Fruit fly (Drosophila melanogaster) whole organism, pupa: ENCODE results near the gene CG1136.

Experiments
- CG10348 ChIP-seq: fragments of 200-800 bp; sonication (Bioruptor generic); IDR thresholded peaks from 2 replicates; pipeline ENCODE4 v1.3.6; 2022; ENCODE audit warnings: missing biosample characterization, missing genetic modification characterization
- CG12605 ChIP-seq: fragments of 200-800 bp; sonication (Bioruptor generic); IDR thresholded peaks from 2 replicates; pipeline ENCODE4 v1.3.6; 2022; ENCODE audit warnings: missing biosample characterization, missing genetic modification characterization
- CG13204 ChIP-seq: fragments of 200-800 bp; sonication (Bioruptor generic); optimal IDR thresholded peaks from 2 replicates; lab custom pipeline; 2018; ENCODE audit warnings: missing biosample characterization, mild to moderate bottlenecking, missing genetic modification characterization, moderate library complexity
- CG14655 ChIP-seq: fragments of 200-800 bp; sonication (Bioruptor generic); optimal IDR thresholded peaks from 3 replicates; lab custom pipeline; 2017; ENCODE audit warnings: mild to moderate bottlenecking, missing biosample characterization, missing genetic modification reagents, missing genetic modification characterization
- CG15710 ChIP-seq: fragments of 200-800 bp; sonication (Bioruptor generic); optimal IDR thresholded peaks from 2 replicates; lab custom pipeline; 2018; ENCODE audit warnings: missing biosample characterization, mild to moderate bottlenecking, missing genetic modification characterization, moderate library complexity
- CG17806 ChIP-seq: fragments of 200-800 bp; sonication (Bioruptor generic); optimal IDR thresholded peaks from 2 replicates; lab custom pipeline; 2018; ENCODE audit warnings: missing biosample characterization, mild to moderate bottlenecking, missing genetic modification characterization, moderate library complexity
- CG32121 ChIP-seq: fragments of 200-800 bp; sonication (Bioruptor generic); IDR thresholded peaks from 2 replicates; pipeline ENCODE4 v1.3.6; 2022; ENCODE audit warnings: missing biosample characterization, missing genetic modification characterization
- CG34367 ChIP-seq: fragments of 200-800 bp; sonication (Bioruptor generic); optimal IDR thresholded peaks from 2 replicates; lab custom pipeline; 2018; ENCODE audit warnings: missing biosample characterization, mild to moderate bottlenecking, missing genetic modification characterization
- CG4496 ChIP-seq: fragments of 200-800 bp; sonication (Bioruptor generic); IDR thresholded peaks from 3 replicates; pipeline ENCODE4 v1.3.6; 2022; ENCODE audit warnings: missing biosample characterization, missing genetic modification characterization
- CG8159 ChIP-seq: fragments of 200-800 bp; sonication (Bioruptor generic); optimal IDR thresholded peaks from 3 replicates; lab custom pipeline; 2018; ENCODE audit warnings: missing biosample characterization, mild to moderate bottlenecking, missing genetic modification characterization, moderate library complexity
- CG8301 ChIP-seq: fragments of 200-800 bp; sonication (Bioruptor generic); optimal IDR thresholded peaks from 2 replicates; lab custom pipeline; 2018; ENCODE audit warnings: missing biosample characterization, mild to moderate bottlenecking, missing genetic modification characterization
- CG9948 ChIP-seq: fragments of 200-800 bp; sonication (Bioruptor generic); optimal IDR thresholded peaks from 2 replicates; lab custom pipeline; 2018; ENCODE audit warnings: missing biosample characterization, mild to moderate bottlenecking, missing genetic modification characterization, moderate library complexity
- D1 ChIP-seq: fragments of 200-800 bp; sonication (Bioruptor generic); optimal IDR thresholded peaks from 2 replicates; lab custom pipeline; 2018; ENCODE audit warnings: missing biosample characterization, mild to moderate bottlenecking, missing genetic modification characterization, moderate library complexity
- EcR ChIP-seq: fragments of 200-800 bp; sonication (Bioruptor generic); optimal IDR thresholded peaks from 3 replicates; lab custom pipeline; 2019; ENCODE audit warnings: missing biosample characterization, missing genetic modification characterization, mild to moderate bottlenecking, moderate library complexity, missing genetic modification reagents
- Ets98B ChIP-seq: fragments of 200-800 bp; sonication (Bioruptor generic); IDR thresholded peaks from 2 replicates; pipeline ENCODE4 v1.3.6; 2022; ENCODE audit warnings: missing biosample characterization, missing genetic modification characterization
- Pif1A ChIP-seq: fragments of 200-800 bp; sonication (Bioruptor generic); optimal IDR thresholded peaks from 3 replicates; lab custom pipeline; 2016; ENCODE audit warnings: missing biosample characterization, missing genetic modification characterization
- Pif1B ChIP-seq: fragments of 200-800 bp; sonication (Bioruptor generic); optimal IDR thresholded peaks from 3 replicates; lab custom pipeline; 2016; ENCODE audit warnings: missing biosample characterization, missing genetic modification characterization
- Snoo ChIP-seq: fragments of 200-800 bp; sonication (Bioruptor generic); optimal IDR thresholded peaks from 3 replicates; lab custom pipeline; 2017; ENCODE audit warnings: missing biosample characterization, mild to moderate bottlenecking, missing genetic modification characterization, inconsistent platforms
- fd96Ca ChIP-seq: fragments of 200-800 bp; sonication (Bioruptor generic); IDR thresholded peaks from 3 replicates; pipeline ENCODE4 v1.3.6; 2022; ENCODE audit warnings: missing biosample characterization, missing genetic modification characterization
- gl ChIP-seq: fragments of 200-800 bp; sonication (Bioruptor generic); optimal IDR thresholded peaks from 2 replicates; lab custom pipeline; 2018; ENCODE audit warnings: missing biosample characterization, mild to moderate bottlenecking, missing genetic modification characterization
- rn ChIP-seq: fragments of 200-800 bp; sonication (Bioruptor generic); IDR thresholded peaks from 2 replicates; pipeline ENCODE4 v1.3.6; 2022; ENCODE audit warnings: missing biosample characterization, missing genetic modification characterization

Gene CG1136

DNA sequence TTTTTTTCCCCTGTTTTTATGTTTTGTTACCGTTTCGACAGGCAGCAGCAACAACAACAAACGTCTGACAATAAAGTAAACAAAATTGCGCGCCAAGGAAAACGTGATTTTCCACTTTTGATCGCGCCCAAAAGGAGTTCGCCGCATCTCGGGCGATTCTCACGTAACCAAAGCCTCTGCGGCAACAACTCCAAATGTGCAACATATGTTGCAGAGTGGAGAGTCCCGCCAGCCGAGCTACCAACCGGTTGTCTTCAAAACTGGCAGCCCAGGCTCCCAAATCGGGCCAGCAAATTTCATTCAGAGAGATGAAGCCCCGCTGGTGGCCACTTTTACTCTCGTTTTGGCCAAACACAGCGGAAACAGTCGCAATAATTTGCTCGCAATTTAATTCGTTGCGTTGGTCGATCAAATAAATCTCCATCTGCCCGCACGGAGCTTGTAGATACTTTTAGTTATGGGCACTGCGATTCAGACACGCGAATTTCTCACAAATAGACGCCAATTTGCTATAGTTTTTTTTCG is 9.1 kb downstream of the CG1136 start:
- TF ChIP-seq CG9948 (tag; lab: Kevin White, UChicago), result no peak
- 0 out of 3 replicates have a peak, but pooled peaks have one; percentile 38 for TF ChIP-seq fd96Ca (GFP tag; lab: Robert Waterston, UW)

DNA sequence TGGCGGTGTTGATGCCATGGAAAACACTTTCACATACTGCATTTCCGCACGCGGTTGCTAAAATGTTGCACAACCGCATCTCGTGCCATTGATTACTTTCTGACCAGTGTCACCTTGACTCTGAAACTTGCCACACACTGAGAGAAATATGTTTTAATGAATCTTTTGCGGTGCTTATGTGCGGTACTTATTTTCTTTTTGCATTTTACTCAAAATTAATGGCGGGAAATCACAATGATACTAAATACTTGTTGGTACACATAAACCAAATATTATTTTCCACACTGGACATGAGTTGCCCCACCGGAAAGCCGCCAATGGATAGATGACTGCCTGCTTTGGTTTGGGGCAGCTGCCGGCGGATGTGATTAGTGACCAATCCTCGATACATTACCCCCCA is 10.4 kb downstream of the CG1136 start:
- TF ChIP-seq fd96Ca (GFP tag; lab: Robert Waterston, UW) (peak; percentile 52; the same call in 1 of the 3 replicates), CG4496 (GFP tag; lab: Robert Waterston, UW) (peak; percentile 24; the same call in 1 of the 3 replicates), CG9948 (tag; lab: Kevin White, UChicago) (no peak), Ets98B (peak; percentile 35)

DNA sequence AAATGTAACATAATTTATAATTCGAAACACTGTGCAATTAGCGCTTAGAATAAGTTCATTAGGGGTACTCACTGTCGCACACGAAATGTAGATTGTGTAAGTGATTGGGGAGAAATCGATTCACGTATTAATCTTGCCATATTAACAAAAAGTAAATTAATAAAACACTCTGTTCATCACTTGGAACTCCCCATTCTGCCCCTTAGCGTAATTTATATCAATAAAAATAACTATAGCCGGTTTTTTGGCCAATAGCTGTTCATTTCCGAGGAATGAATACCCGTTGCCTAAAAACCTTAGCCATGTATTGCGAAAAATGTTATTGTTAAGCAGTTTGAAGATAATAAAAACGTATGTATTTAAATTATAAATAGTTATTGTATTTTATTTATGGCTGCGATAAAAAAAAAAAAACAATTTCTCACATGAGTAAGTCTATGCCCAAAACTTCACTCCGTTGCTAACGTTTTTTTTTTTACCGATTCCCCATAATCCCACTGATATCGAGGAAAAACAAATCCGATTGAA is 13.0 kb downstream of the CG1136 start, which contains the start of gene Ugt305A1:
Gene Ugt305A1 (plus strand): TSS at position 478 of the 528 bp plus-strand sequence.
- TF ChIP-seq CG8301 (tag; lab: Kevin White, UChicago) (no peak), CG34367 (tag; lab: Kevin White, UChicago) (no peak), CG14655 (GFP tag; lab: Kevin White, UChicago) (no peak), gl (tag; lab: Kevin White, UChicago) (no peak), CG9948 (tag; lab: Kevin White, UChicago) (no peak), CG13204 (no peak), CG4496 (GFP tag; lab: Robert Waterston, UW) (no peak)

DNA sequence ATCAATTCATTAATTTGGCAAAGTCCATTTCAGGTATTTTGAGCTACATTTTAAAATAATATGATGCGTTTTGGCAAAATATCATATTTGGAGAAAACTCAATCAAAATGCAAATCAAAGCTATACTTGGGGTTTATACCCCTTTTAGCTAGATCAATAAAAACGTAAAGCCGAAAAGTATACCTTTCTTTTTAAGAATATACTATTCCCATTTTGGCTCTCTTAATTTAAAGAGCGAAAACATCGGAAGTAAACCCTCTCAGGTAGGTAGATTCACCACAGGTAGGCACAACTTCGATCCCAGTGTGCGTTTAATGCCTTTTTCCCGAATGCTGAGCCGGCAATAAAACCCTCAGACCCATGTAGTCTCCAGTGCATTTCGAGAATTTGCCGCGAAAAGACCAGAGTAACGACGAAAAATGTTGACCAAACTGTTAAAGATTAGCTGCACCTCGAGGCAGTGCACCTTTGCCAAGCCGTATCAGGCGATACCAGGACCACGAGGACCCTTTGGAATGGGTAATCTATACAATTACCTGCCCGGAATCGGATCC is 15.6 kb downstream of the CG1136 start, which contains the start of gene dib:
Gene dib (plus strand): TSS at position 372 of the 554 bp plus-strand sequence.
- TF ChIP-seq Ets98B, result no peak
- TF ChIP-seq CG8301 (tag; lab: Kevin White, UChicago), result no peak

DNA sequence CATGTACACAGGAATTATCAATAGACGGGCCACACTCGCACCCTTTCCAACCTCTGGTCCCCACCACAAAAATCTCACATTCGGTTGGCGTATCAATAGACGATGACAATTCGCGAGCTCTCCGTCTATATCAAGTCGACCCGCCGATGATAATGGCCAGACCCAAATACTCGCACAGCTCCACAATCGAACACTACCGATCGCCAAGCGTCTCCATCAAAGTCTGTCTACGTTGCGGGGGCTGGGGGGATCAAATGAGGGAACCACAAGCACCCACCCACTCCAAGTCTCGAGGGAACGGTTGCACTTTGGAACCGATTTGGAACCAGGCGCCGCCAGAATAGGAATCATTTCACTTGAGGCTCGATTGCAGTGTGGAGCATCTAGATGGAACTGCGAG is 22.0 kb downstream of the CG1136 start:
- TF ChIP-seq D1 (tag; lab: Kevin White, UChicago) (no peak), Ets98B (peak; percentile 42), CG9948 (tag; lab: Kevin White, UChicago) (no peak), fd96Ca (GFP tag; lab: Robert Waterston, UW) (peak; percentile 56; the same call in 2 of the 3 replicates), CG15710 (tag; lab: Kevin White, UChicago) (no peak), Pif1B (GFP tag; lab: Kevin White, UChicago) (no peak), CG10348 (GFP tag; lab: Robert Waterston, UW) (no peak), CG8301 (tag; lab: Kevin White, UChicago) (no peak), CG32121 (GFP tag; lab: Robert Waterston, UW) (peak; percentile 64), CG12605 (GFP tag; lab: Robert Waterston, UW) (peak; percentile 62), rn (GFP tag; lab: Robert Waterston, UW) (no peak), CG14655 (GFP tag; lab: Kevin White, UChicago) (no peak), gl (tag; lab: Kevin White, UChicago) (no peak), CG8159 (tag; lab: Kevin White, UChicago) (no peak), CG4496 (GFP tag; lab: Robert Waterston, UW) (peak; percentile 43; the same call in 1 of the 3 replicates)

DNA sequence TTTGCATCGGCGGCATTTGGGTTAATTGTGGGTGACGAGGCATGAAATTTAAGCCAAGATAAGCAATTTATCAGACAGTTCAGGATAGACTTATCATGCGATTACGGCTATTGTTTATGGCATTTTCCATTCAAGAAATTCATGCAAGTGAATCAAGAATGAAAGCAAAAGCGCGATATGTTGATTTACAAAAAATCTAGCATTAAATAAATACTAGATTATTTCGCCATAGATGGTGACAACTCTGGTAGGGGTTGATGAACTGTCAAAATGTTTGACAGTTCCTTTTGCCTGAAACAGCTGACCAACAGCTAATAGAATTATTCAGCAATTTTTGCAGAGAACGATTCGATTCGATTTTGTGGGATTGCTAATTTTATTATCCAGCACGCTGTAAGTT is 22.7 kb downstream of the CG1136 start, which contains the start of gene CG32259:
Gene CG32259 (plus strand): TSS at position 301 of the 400 bp plus-strand sequence.
- TF ChIP-seq CG17806 (tag; lab: Kevin White, UChicago), result no peak
- TF ChIP-seq gl (tag; lab: Kevin White, UChicago), result no peak
- no peak for TF ChIP-seq Snoo
- TF ChIP-seq CG12605 (GFP tag; lab: Robert Waterston, UW), result no peak
- TF ChIP-seq CG13204, result no peak
- no peak for TF ChIP-seq CG4496 (GFP tag; lab: Robert Waterston, UW)
- TF ChIP-seq CG9948 (tag; lab: Kevin White, UChicago), result no peak
- TF ChIP-seq fd96Ca (GFP tag; lab: Robert Waterston, UW), result no peak
- TF ChIP-seq CG34367 (tag; lab: Kevin White, UChicago), result no peak
- no peak for TF ChIP-seq CG8159 (tag; lab: Kevin White, UChicago)

DNA sequence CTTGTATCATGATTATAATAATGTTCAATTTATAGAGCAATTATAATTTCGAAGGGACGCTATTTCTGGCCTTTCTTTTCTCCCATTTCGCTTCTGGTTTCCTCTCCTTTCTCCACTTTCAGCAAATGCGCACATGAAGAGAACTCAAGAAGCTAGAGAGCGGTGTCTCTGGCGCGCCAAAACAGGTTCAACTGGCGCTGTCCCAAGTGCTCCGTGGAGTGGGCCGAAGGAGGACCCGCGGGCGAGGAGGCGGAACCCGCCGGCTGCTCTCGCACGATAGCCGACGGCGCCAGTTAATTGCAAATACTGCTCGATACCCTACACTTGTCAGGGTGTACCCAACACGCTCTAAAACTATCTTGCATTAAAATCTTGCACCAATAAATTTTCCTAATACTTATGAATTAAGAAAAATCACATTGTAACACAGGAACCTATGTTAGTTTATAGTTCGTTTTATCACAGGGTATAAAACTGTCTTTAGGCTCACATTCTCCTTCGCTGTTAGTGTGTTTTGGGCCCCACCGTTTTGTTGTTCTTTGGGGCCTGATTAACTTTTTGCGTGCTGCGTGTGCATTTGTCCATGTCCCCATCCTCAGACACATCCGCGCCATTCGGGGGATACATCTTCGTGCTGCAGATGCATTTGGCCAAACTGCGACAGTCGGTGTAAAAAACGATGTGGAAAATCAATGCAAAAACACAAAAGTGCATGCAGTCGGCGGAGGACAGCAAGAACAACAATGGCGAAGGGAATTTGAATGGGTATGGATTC is 24.0 kb downstream of the CG1136 start:
- TF ChIP-seq CG12605 (GFP tag; lab: Robert Waterston, UW), result peak; percentile 98
- TF ChIP-seq CG17806 (tag; lab: Kevin White, UChicago), result peak; percentile 98
- peak; percentile 96 for TF ChIP-seq CG13204
- TF ChIP-seq Pif1A (GFP tag; lab: Kevin White, UChicago), result peak; percentile 97
- TF ChIP-seq CG8159 (tag; lab: Kevin White, UChicago), result peak; percentile 96
- peak; percentile 99 for TF ChIP-seq Ets98B
- TF ChIP-seq CG34367 (tag; lab: Kevin White, UChicago), result peak; percentile 97
- TF ChIP-seq rn (GFP tag; lab: Robert Waterston, UW), result peak; percentile 96
- peak; percentile 98 for TF ChIP-seq CG15710 (tag; lab: Kevin White, UChicago)
- TF ChIP-seq fd96Ca (GFP tag; lab: Robert Waterston, UW), result peak; percentile 99
- TF ChIP-seq EcR (GFP tag; lab: Kevin White, UChicago), result peak; percentile 54
- peak; percentile 99 for TF ChIP-seq CG4496 (GFP tag; lab: Robert Waterston, UW)
- TF ChIP-seq Pif1B (GFP tag; lab: Kevin White, UChicago), result peak; percentile 95
- TF ChIP-seq CG8301 (tag; lab: Kevin White, UChicago), result peak; percentile 99
- TF ChIP-seq D1 (tag; lab: Kevin White, UChicago), result peak; percentile 70
- peak; percentile 94 for TF ChIP-seq gl (tag; lab: Kevin White, UChicago)
- peak; percentile 95 for TF ChIP-seq CG10348 (GFP tag; lab: Robert Waterston, UW)
- peak; percentile 91 for TF ChIP-seq Snoo
- peak; percentile 99 for TF ChIP-seq CG32121 (GFP tag; lab: Robert Waterston, UW)
- TF ChIP-seq CG9948 (tag; lab: Kevin White, UChicago), result peak; percentile 98
- peak; percentile 98 for TF ChIP-seq CG14655 (GFP tag; lab: Kevin White, UChicago)
